Worm (Caenorhabditis elegans) whole organism, L1 larva: ENCODE results near the gene fbxa-48.
A peak's percentile ranks its signal among the peaks of the same experiment; 100 is the strongest.

ENCODE experiments used
- C04F5.9 ChIP-seq: sonication (generic microtip); optimal IDR thresholded peaks from 2 replicates; lab custom pipeline; 2016; ENCODE audit warnings: missing genetic modification characterization, missing compliant biosample characterization
- C16A3.4 ChIP-seq: fragments of 150-350 bp; optimal IDR thresholded peaks from 2 replicates; lab custom pipeline; 2014; ENCODE audit warnings: missing biosample characterization, missing genetic modification characterization
- F16B12.6 ChIP-seq: fragments of 150-350 bp; optimal IDR thresholded peaks from 2 replicates; lab custom pipeline; 2014; ENCODE audit warnings: missing biosample characterization, missing genetic modification characterization
- Y116A8C.19 ChIP-seq: sonication (generic microtip); optimal IDR thresholded peaks from 2 replicates; lab custom pipeline; 2016; ENCODE audit warnings: missing compliant biosample characterization, missing genetic modification characterization, borderline replicate concordance
- aha-1 ChIP-seq: fragments of 150-350 bp; optimal IDR thresholded peaks from 2 replicates; lab custom pipeline; 2014; ENCODE audit warnings: missing biosample characterization, missing genetic modification characterization
- ama-1 ChIP-seq: fragments of 150-350 bp; optimal IDR thresholded peaks from 2 replicates; lab custom pipeline; 2014
- blmp-1 ChIP-seq: fragments of 150-350 bp; optimal IDR thresholded peaks from 2 replicates; lab custom pipeline; 2014; ENCODE audit warnings: missing biosample characterization, missing genetic modification characterization
- ceh-63 ChIP-seq: fragments of 200-800 bp; sonication (Bioruptor generic); optimal IDR thresholded peaks from 2 replicates; lab custom pipeline; 2018; ENCODE audit warnings: mild to moderate bottlenecking, missing genetic modification characterization, missing compliant biosample characterization
- ceh-82 ChIP-seq, 3 experiments: fragments of 150-350 bp in 1 of 3; sonication (generic microtip) in 2 of 3; optimal IDR thresholded peaks; 2 replicates each; lab custom pipeline; 2014 to 2017; ENCODE audit warnings: missing biosample characterization in 3 of 3, missing genetic modification characterization in 3 of 3
- ceh-90 ChIP-seq: sonication (generic microtip); optimal IDR thresholded peaks from 2 replicates; lab custom pipeline; 2016; ENCODE audit warnings: missing genetic modification characterization, missing compliant biosample characterization
- dpl-1 ChIP-seq, 3 experiments: fragments of 150-350 bp in 2 of 3; sonication (generic microtip) in 1 of 3; optimal IDR thresholded peaks; 2 replicates each; lab custom pipeline; 2014 to 2017; ENCODE audit warnings: missing biosample characterization in 3 of 3, missing genetic modification characterization in 3 of 3, missing genetic modification reagents in 3 of 3
- dsc-1 ChIP-seq: sonication (generic microtip); optimal IDR thresholded peaks from 2 replicates; lab custom pipeline; 2016; ENCODE audit warnings: mild to moderate bottlenecking, missing genetic modification characterization, missing compliant biosample characterization
- efl-1 ChIP-seq, 4 experiments: fragments of 150-350 bp; optimal IDR thresholded peaks in 3 of 4; peaks in 1 of 4; 1 replicate in 1 of 4; 2 replicates in 3 of 4; lab custom pipeline; 2014; ENCODE audit warnings: missing biosample characterization in 2 of 4, missing genetic modification characterization in 2 of 4, missing genetic modification reagents in 2 of 4
- egl-27 ChIP-seq, 2 experiments: fragments of 150-350 bp in 1 of 2; sonication (generic microtip); optimal IDR thresholded peaks; 3 replicates each; lab custom pipeline; 2017 to 2018; ENCODE audit warnings: missing biosample characterization in 2 of 2, missing genetic modification characterization in 2 of 2, missing genetic modification reagents in 2 of 2
- elt-2 ChIP-seq: sonication (generic microtip); optimal IDR thresholded peaks from 2 replicates; lab custom pipeline; 2016; ENCODE audit warnings: missing genetic modification characterization, mild to moderate bottlenecking, inconsistent platforms, missing compliant biosample characterization, missing genetic modification reagents
- elt-3 ChIP-seq, 6 experiments: fragments of 150-350 bp in 1 of 6; sonication (generic microtip); optimal IDR thresholded peaks; 2 replicates each; lab custom pipeline; 2017 to 2018; ENCODE audit warnings: missing biosample characterization in 6 of 6, missing genetic modification characterization in 6 of 6, inconsistent platforms in 1 of 6
- fkh-10 ChIP-seq: sonication (generic microtip); optimal IDR thresholded peaks from 2 replicates; lab custom pipeline; 2017; ENCODE audit warnings: missing biosample characterization, missing genetic modification reagents, missing genetic modification characterization
- fkh-8 ChIP-seq: sonication (generic microtip); optimal IDR thresholded peaks from 2 replicates; lab custom pipeline; 2016; ENCODE audit warnings: mild to moderate bottlenecking, missing genetic modification characterization, missing compliant biosample characterization
- grh-1 ChIP-seq: fragments of 200-800 bp; sonication (Bioruptor generic); IDR thresholded peaks from 2 replicates; pipeline ENCODE4 v1.3.6; 2022; ENCODE audit warnings: missing genetic modification reagents, missing genetic modification characterization, missing compliant biosample characterization
- irx-1 ChIP-seq: sonication (generic microtip); optimal IDR thresholded peaks from 2 replicates; lab custom pipeline; 2016; ENCODE audit warnings: missing genetic modification characterization, missing compliant biosample characterization
- isw-1 ChIP-seq: fragments of 200-800 bp; sonication (Bioruptor generic); IDR thresholded peaks from 2 replicates; pipeline ENCODE4 v1.3.6; 2022; ENCODE audit warnings: missing genetic modification characterization, missing compliant biosample characterization
- lin-35 ChIP-seq, 2 experiments: fragments of 150-350 bp; optimal IDR thresholded peaks; 2 replicates each; lab custom pipeline; 2014; ENCODE audit warnings: missing biosample characterization in 2 of 2, missing genetic modification characterization in 2 of 2, missing genetic modification reagents in 2 of 2
- lin-39 ChIP-seq: fragments of 150-350 bp; optimal IDR thresholded peaks from 2 replicates; lab custom pipeline; 2014; ENCODE audit warnings: missing biosample characterization, missing genetic modification reagents, missing genetic modification characterization
- lir-3 ChIP-seq: sonication (generic microtip); optimal IDR thresholded peaks from 2 replicates; lab custom pipeline; 2016; ENCODE audit warnings: mild to moderate bottlenecking, missing genetic modification characterization, moderate library complexity, missing compliant biosample characterization; ENCODE audit not compliant: poor library complexity
- lsy-2 ChIP-seq, 2 experiments: fragments of 150-350 bp; optimal IDR thresholded peaks; 2 replicates each; lab custom pipeline; 2014; ENCODE audit warnings: missing biosample characterization in 2 of 2, missing genetic modification characterization in 2 of 2
- mdl-1 ChIP-seq, 2 experiments: fragments of 150-350 bp; optimal IDR thresholded peaks; 2 replicates each; lab custom pipeline; 2014 to 2017; ENCODE audit warnings: missing biosample characterization in 2 of 2, missing genetic modification characterization in 2 of 2, inconsistent platforms in 1 of 2
- mef-2 ChIP-seq: fragments of 150-350 bp; optimal IDR thresholded peaks from 2 replicates; lab custom pipeline; 2014; ENCODE audit warnings: missing biosample characterization, missing genetic modification characterization
- nhr-20 ChIP-seq: sonication (generic microtip); optimal IDR thresholded peaks from 2 replicates; lab custom pipeline; 2016; ENCODE audit warnings: mild to moderate bottlenecking, missing genetic modification characterization, missing compliant biosample characterization
- nhr-237 ChIP-seq: fragments of 150-350 bp; optimal IDR thresholded peaks from 2 replicates; lab custom pipeline; 2014; ENCODE audit warnings: missing biosample characterization, missing genetic modification characterization
- nhr-28 ChIP-seq: fragments of 150-350 bp; optimal IDR thresholded peaks from 2 replicates; lab custom pipeline; 2014; ENCODE audit warnings: missing biosample characterization, missing genetic modification characterization
- nhr-47 ChIP-seq: sonication (generic microtip); optimal IDR thresholded peaks from 2 replicates; lab custom pipeline; 2016; ENCODE audit warnings: mild to moderate bottlenecking, missing genetic modification characterization, moderate library complexity, missing compliant biosample characterization
- nhr-71 ChIP-seq: sonication (generic microtip); optimal IDR thresholded peaks from 2 replicates; lab custom pipeline; 2016; ENCODE audit warnings: mild to moderate bottlenecking, missing genetic modification characterization, moderate library complexity, missing compliant biosample characterization
- nhr-77 ChIP-seq: fragments of 150-350 bp; optimal IDR thresholded peaks from 2 replicates; lab custom pipeline; 2014; ENCODE audit warnings: missing biosample characterization, missing genetic modification characterization
- nhr-90 ChIP-seq: sonication (generic microtip); optimal IDR thresholded peaks from 2 replicates; lab custom pipeline; 2016; ENCODE audit warnings: mild to moderate bottlenecking, missing genetic modification characterization, missing compliant biosample characterization; ENCODE audit not compliant: poor library complexity
- rnt-1 ChIP-seq: sonication (generic microtip); optimal IDR thresholded peaks from 2 replicates; lab custom pipeline; 2016; ENCODE audit warnings: mild to moderate bottlenecking, missing genetic modification characterization, moderate library complexity, missing compliant biosample characterization
- snu-23 ChIP-seq: sonication (generic microtip); optimal IDR thresholded peaks from 2 replicates; lab custom pipeline; 2016; ENCODE audit warnings: missing genetic modification characterization, missing compliant biosample characterization
- swsn-7 ChIP-seq: sonication (generic microtip); optimal IDR thresholded peaks from 2 replicates; lab custom pipeline; 2016; ENCODE audit warnings: missing genetic modification characterization, missing compliant biosample characterization
- tbx-2 ChIP-seq: sonication (generic microtip); optimal IDR thresholded peaks from 2 replicates; lab custom pipeline; 2016; ENCODE audit warnings: missing genetic modification characterization, missing compliant biosample characterization
- unc-62 ChIP-seq: fragments of 150-350 bp; optimal IDR thresholded peaks from 2 replicates; lab custom pipeline; 2014; ENCODE audit warnings: missing biosample characterization, missing genetic modification reagents, missing genetic modification characterization
- vab-15 ChIP-seq: sonication (generic microtip); optimal IDR thresholded peaks from 2 replicates; lab custom pipeline; 2017; ENCODE audit warnings: missing genotype, mild to moderate bottlenecking, missing genetic modification characterization, missing compliant biosample characterization
- zip-4 ChIP-seq: fragments of 200-800 bp; sonication (Bioruptor generic); optimal IDR thresholded peaks from 2 replicates; lab custom pipeline; 2018; ENCODE audit warnings: mild to moderate bottlenecking, missing genetic modification characterization, moderate library complexity, missing compliant biosample characterization
- ztf-4 ChIP-seq: fragments of 150-350 bp; optimal IDR thresholded peaks from 2 replicates; lab custom pipeline; 2014; ENCODE audit warnings: missing biosample characterization, missing genetic modification characterization

fbxa-48 gene

DNA sequence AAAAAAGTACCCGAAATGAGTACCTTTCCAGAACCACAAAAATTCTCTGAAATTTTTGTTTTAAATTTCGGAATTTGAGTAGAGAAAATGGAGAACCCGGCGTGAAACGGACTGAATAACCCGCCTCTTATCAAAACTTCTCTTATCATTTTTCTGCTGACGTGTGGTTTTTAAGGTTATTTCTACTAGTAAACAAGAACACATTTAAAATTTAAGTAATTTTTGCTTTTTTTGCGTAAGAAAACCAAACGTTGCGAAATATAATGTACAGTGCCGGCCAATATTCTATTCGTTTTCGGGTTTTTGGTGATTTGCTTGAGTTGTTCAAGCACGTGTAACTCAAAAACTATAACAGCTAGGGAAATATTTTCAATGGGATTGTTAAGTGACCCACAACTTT lies 39.0 kb upstream of the fbxa-48 start:
- no peak for TF ChIP-seq ceh-63
- TF ChIP-seq nhr-28 (tag; lab: Kevin White, UChicago), result no peak
- no peak for TF ChIP-seq elt-2 (tag; lab: Kevin White, UChicago)
- no peak for TF ChIP-seq egl-27 (tag; optimal IDR thresholded peaks at IDR 0.05; lab: Kevin White, UChicago)
- no peak for TF ChIP-seq nhr-77 (tag; lab: Kevin White, UChicago)
- no peak for TF ChIP-seq mdl-1 (tag; optimal IDR thresholded peaks at IDR 0.05; lab: Kevin White, UChicago)
- TF ChIP-seq nhr-237 (tag; lab: Kevin White, UChicago), result no peak
- TF ChIP-seq elt-3 (tag; optimal IDR thresholded peaks at IDR 0.05; lab: Kevin White, UChicago), result no peak
- no peak for TF ChIP-seq fkh-10 (GFP tag; lab: Kevin White, UChicago)
- TF ChIP-seq C16A3.4, result no peak
- no peak for TF ChIP-seq ztf-4
- TF ChIP-seq irx-1 (tag; lab: Kevin White, UChicago), result no peak

DNA sequence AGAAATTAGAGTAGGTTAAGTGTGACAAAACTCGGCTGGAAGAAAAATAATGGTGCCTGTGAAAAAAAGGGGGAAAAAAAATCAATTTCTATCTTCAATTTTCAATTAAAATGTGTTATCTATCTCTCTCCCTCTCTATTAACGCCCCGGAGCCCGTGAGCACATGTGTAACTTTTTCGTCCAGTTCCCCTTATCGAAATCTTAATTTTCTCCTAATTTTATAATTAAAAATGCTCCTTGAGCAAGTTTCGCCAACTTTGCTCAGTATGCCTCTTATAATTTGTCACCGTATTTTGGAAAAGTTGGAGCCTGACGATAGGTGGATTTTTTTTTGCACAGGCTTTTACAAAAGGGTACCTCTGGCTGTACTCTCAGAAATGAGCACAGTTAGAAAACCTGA lies 36.1 kb upstream of the fbxa-48 start, which contains the start of the genes fbxa-1 and Y54F10BM.20:
fbxa-1 (minus strand) TSS at position 101 of the 400 bp plus-strand sequence.
Y54F10BM.20 (plus strand) TSS at position 231 of the 400 bp plus-strand sequence.
- TF ChIP-seq lsy-2 (tag; optimal IDR thresholded peaks at IDR 0.05; lab: Kevin White, UChicago) (no peak), lin-35 (GFP tag; optimal IDR thresholded peaks at IDR 0.05; lab: Kevin White, UChicago) (no peak), rnt-1 (tag; lab: Kevin White, UChicago) (no peak), vab-15 (tag; lab: Kevin White, UChicago) (no peak), ceh-90 (tag; lab: Kevin White, UChicago) (no peak), nhr-237 (tag; lab: Kevin White, UChicago) (no peak), mef-2 (no peak), grh-1 (GFP tag; lab: Robert Waterston, UW) (no peak), C04F5.9 (tag; lab: Kevin White, UChicago) (no peak), isw-1 (GFP tag; lab: Robert Waterston, UW) (no peak), nhr-47 (tag; lab: Kevin White, UChicago) (no peak), unc-62 (no peak), nhr-90 (no peak), blmp-1 (tag; lab: Kevin White, UChicago) (no peak), lin-39 (no peak)

- TF ChIP-seq zip-4 (GFP tag; lab: Kevin White, UChicago) (no peak), tbx-2 (tag; lab: Kevin White, UChicago) (peak; percentile 13), snu-23 (GFP tag; lab: Kevin White, UChicago) (peak; percentile 58), lsy-2 (tag; optimal IDR thresholded peaks at IDR 0.05; lab: Kevin White, UChicago) (peak; percentile 36 to 52), C16A3.4 (no peak), fkh-8 (tag; lab: Kevin White, UChicago) (peak; percentile 1), F16B12.6 (no peak), efl-1 (optimal IDR thresholded peaks at IDR 0.05; lab: Kevin White, UChicago) (peak; percentile 76 to 82), efl-1 (GFP tag; optimal IDR thresholded peaks at IDR 0.05 in 1 of 2; lab: Kevin White, UChicago) (peak; percentile 43 to 95), ceh-82 (tag; optimal IDR thresholded peaks at IDR 0.05; lab: Kevin White, UChicago) (peak in 2 of 3 experiments; percentile 29 to 46), blmp-1 (tag; lab: Kevin White, UChicago) (peak; percentile 8), ama-1 (lab: Kevin White, UChicago) (no peak), Y116A8C.19 (tag; lab: Kevin White, UChicago) (no peak), nhr-20 (tag; lab: Kevin White, UChicago) (peak; percentile 12), aha-1 (no peak), lin-35 (GFP tag; optimal IDR thresholded peaks at IDR 0.05; lab: Kevin White, UChicago) (peak; percentile 20 to 55), dsc-1 (peak; percentile 23), rnt-1 (tag; lab: Kevin White, UChicago) (peak; percentile 53), nhr-71 (no peak), lir-3 (tag; lab: Kevin White, UChicago) (no peak), dpl-1 (GFP tag; optimal IDR thresholded peaks at IDR 0.05; lab: Kevin White, UChicago) (peak; percentile 6 to 15 (median 10)), swsn-7 (peak; percentile 24)
Measured at ce11 chrIII:2304867-2305266, 32.9 kb upstream of the fbxa-48 start, which contains the start of gene Y54F10BM.9. Gene Y54F10BM.9 (minus strand): TSS chrIII:2304927.
